Fruit fly (Drosophila melanogaster) whole organism: Measurements from ENCODE around the gene CG17147.

Experiments used
- CG8478 ChIP-seq: fragments of >200 bp; optimal IDR thresholded peaks from 2 replicates; lab custom pipeline; 2018; ENCODE audit warnings: inconsistent platforms
- usp ChIP-seq: fragments of >200 bp; optimal IDR thresholded peaks from 2 replicates; lab custom pipeline; 2017; ENCODE audit warnings: missing biosample characterization, missing genetic modification characterization, mixed read lengths

DNA sequence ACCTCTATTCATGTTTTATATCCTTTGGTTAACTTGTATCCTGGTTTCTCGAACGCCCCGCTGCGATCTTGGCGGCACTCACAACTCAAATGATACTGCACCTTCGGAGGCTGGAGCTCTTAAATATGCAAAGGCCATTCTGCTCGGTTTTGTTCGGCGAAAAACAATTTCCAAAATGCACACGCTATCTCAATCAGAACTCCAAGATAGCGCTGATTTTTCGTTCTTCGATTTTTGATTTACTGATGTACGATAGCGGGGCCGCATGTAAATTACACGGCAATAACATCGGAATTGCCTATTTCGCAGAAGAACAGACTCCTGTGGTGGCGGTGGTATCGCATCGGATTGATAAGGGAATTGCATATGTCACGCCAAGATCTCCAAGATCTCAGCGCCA is 11.7 kb upstream of the CG17147 start, which contains the start of gene CG7017:
- TF ChIP-seq CG8478 (lab: Kevin White, UChicago) (no peak), usp (GFP tag; lab: Kevin White, UChicago) (no peak)
